Fruit fly (Drosophila melanogaster): Measurements from ENCODE around the gene CG1265.
A peak's percentile ranks its signal among the peaks of the same experiment; 100 is the strongest.

CG1265 gene

DNA sequence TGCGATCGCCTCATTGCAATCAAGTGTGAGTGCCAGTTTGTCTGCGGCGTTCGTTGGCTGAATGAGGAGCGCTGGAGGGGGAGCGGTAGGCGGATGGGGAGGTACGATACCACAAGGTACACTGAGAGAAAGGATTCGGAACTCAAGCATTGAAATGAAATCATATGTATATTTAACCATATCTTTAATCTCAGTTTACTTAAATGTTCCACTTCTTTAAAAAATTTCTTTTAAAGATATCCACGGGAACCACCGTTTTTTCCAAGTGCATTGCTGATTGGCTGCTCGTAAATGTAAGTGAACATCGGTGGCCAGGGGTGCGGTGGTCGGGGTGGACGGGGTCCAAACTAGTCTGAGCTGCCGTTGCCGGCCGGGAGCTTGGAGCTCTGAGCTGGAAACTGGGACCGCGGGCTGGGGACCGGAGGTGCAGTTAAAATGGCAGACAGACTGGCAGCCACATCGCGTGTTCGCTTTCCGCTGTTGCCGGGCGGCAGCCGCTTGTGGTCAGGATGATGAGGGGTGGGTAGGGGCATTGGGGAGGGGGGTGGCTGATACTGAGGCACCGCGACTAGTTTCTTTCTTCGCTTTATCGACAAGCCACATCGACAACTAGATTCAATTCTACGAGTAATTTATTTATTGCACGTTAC, 26.3 kb upstream of the CG1265 start (continued):
- TF ChIP-seq D (optimal IDR thresholded peaks at IDR 0.05) (no peak), D (GFP tag; optimal IDR thresholded peaks at IDR 0.05) (peak; percentile 97), chif (GFP tag; optimal IDR thresholded peaks at IDR 0.05) (peak; percentile 95 to 97), croc (GFP tag; conservative IDR thresholded peaks at IDR 0.05) (peak; percentile 97), disco-r (GFP tag; optimal IDR thresholded peaks at IDR 0.05) (peak; percentile 87), CG16813 (GFP tag; IDR thresholded peaks at IDR 0.05; ENCODE audit: partially characterized antibody) (no peak), CG9437 (GFP tag; optimal IDR thresholded peaks at IDR 0.05) (peak; percentile 88), Poxn (GFP tag; IDR thresholded peaks at IDR 0.05) (peak; percentile 41; the same call in 1 of the 2 replicates), pros (GFP tag; optimal IDR thresholded peaks at IDR 0.05) (peak; percentile 67), dysf (GFP tag; IDR thresholded peaks at IDR 0.05) (peak; percentile 97), CG10366 (GFP tag; IDR thresholded peaks at IDR 0.05) (peak; percentile 98), z (GFP tag; IDR thresholded peaks at IDR 0.05) (peak; percentile 73), CG43689 (GFP tag; IDR thresholded peaks at IDR 0.05) (peak; percentile 92), jumu (GFP tag; optimal IDR thresholded peaks at IDR 0.05) (peak; percentile 97), Spps (tag; optimal IDR thresholded peaks at IDR 0.05) (peak; percentile 93), CG4854 (GFP tag; optimal IDR thresholded peaks at IDR 0.05) (peak; percentile 87), Dip3 (GFP tag; optimal IDR thresholded peaks at IDR 0.05) (peak; percentile 70), Fer1 (GFP tag; optimal IDR thresholded peaks at IDR 0.05) (peak; percentile 94), CG11247 (GFP tag; IDR thresholded peaks at IDR 0.05) (peak; percentile 93), Sox100B (GFP tag; optimal IDR thresholded peaks at IDR 0.05) (peak; percentile 96), abd-A (tag; optimal IDR thresholded peaks at IDR 0.05) (peak; percentile 90), CG18476 (GFP tag; optimal IDR thresholded peaks at IDR 0.05) (peak; percentile 90), exex (tag; optimal IDR thresholded peaks at IDR 0.05) (peak; percentile 51), CG14965 (GFP tag; optimal IDR thresholded peaks at IDR 0.05; ENCODE audit: borderline replicate concordance) (peak; percentile 72), Neu2 (GFP tag; optimal IDR thresholded peaks at IDR 0.05; ENCODE audit: borderline replicate concordance) (peak; percentile 23), klu (GFP tag; IDR thresholded peaks at IDR 0.05) (peak; percentile 87), CG14050 (GFP tag; IDR thresholded peaks at IDR 0.05) (peak; percentile 97), hkb (optimal IDR thresholded peaks at IDR 0.05) (no peak), hkb (GFP tag; IDR thresholded peaks at IDR 0.05) (peak; percentile 98), gsb-n (tag; optimal IDR thresholded peaks at IDR 0.05) (peak; percentile 97), E2f1 (GFP tag; IDR thresholded peaks at IDR 0.05) (peak; percentile 96), CG7987 (GFP tag; optimal IDR thresholded peaks at IDR 0.05) (peak; percentile 85), pnt (GFP tag; optimal IDR thresholded peaks at IDR 0.05) (peak; percentile 95), Pdp1 (GFP tag; optimal IDR thresholded peaks at IDR 0.05) (peak; percentile 94), wek (GFP tag; optimal IDR thresholded peaks at IDR 0.05) (peak; percentile 88), Adf1 (GFP tag; IDR thresholded peaks at IDR 0.05) (peak; percentile 52), Camta (GFP tag; optimal IDR thresholded peaks at IDR 0.05) (peak; percentile 93), Hr3 (GFP tag; optimal IDR thresholded peaks at IDR 0.05) (peak; percentile 97), seq (GFP tag; IDR thresholded peaks at IDR 0.05) (peak; percentile 95), Hr51 (GFP tag; optimal IDR thresholded peaks at IDR 0.05) (peak; percentile 89 to 97), amos (GFP tag; IDR thresholded peaks at IDR 0.05; ENCODE audit: partially characterized antibody) (no peak), CG30020 (tag; optimal IDR thresholded peaks at IDR 0.05) (peak; percentile 82), CG12104 (GFP tag; optimal IDR thresholded peaks at IDR 0.05) (peak; percentile 84), br (optimal IDR thresholded peaks at IDR 0.05) (no peak), dpn (GFP tag; optimal IDR thresholded peaks at IDR 0.05) (peak; percentile 94 to 96), CG2116 (GFP tag; optimal IDR thresholded peaks at IDR 0.05) (peak; percentile 67), insv (GFP tag; optimal IDR thresholded peaks at IDR 0.05) (peak; percentile 32 to 62), Doc2 (GFP tag; IDR thresholded peaks at IDR 0.05) (peak; percentile 73; the same call in 1 of the 2 replicates), CG2712 (tag; optimal IDR thresholded peaks at IDR 0.05) (peak; percentile 98), TFAM (GFP tag; optimal IDR thresholded peaks at IDR 0.05) (peak; percentile 86)
